Worm (Caenorhabditis elegans) whole organism, young adult: ENCODE measurements around the gene rps-16.

Source experiments
- B0019.2 ChIP-seq: fragments of 200-800 bp; sonication (Bioruptor generic); conservative IDR thresholded peaks from 2 replicates; pipeline ENCODE4 v1.3.6; 2022; ENCODE audit warnings: missing genetic modification reagents, missing genetic modification characterization, missing compliant biosample characterization
- B0035.1 ChIP-seq: sonication (generic microtip); optimal IDR thresholded peaks from 2 replicates; lab custom pipeline; 2016; ENCODE audit warnings: missing genetic modification characterization, mild to moderate bottlenecking, missing compliant biosample characterization, missing genotype, missing genetic modification reagents
- C06A6.2 ChIP-seq: fragments of 200-800 bp; sonication (Bioruptor generic); conservative IDR thresholded peaks from 2 replicates; pipeline ENCODE4 v1.3.6; 2022; ENCODE audit warnings: missing genetic modification characterization, missing compliant biosample characterization
- D2030.7 ChIP-seq: fragments of 200-800 bp; sonication (Bioruptor generic); IDR thresholded peaks from 2 replicates; pipeline ENCODE4 v1.3.6; 2022; ENCODE audit warnings: missing genetic modification reagents, missing genetic modification characterization, missing compliant biosample characterization
- F57C9.4 ChIP-seq: sonication (generic microtip); optimal IDR thresholded peaks from 2 replicates; lab custom pipeline; 2017; ENCODE audit warnings: mild to moderate bottlenecking, missing genetic modification characterization, missing compliant biosample characterization
- Y95B8A.8 ChIP-seq: fragments of 200-800 bp; sonication (Bioruptor generic); IDR thresholded peaks from 2 replicates; pipeline ENCODE4 v1.3.6; 2022; ENCODE audit warnings: missing genetic modification reagents, missing genetic modification characterization, missing compliant biosample characterization
- akir-1 ChIP-seq: fragments of 200-800 bp; sonication (Bioruptor generic); optimal IDR thresholded peaks from 2 replicates; lab custom pipeline; 2018; ENCODE audit warnings: mild to moderate bottlenecking, missing genetic modification characterization, moderate library complexity, missing compliant biosample characterization
- ama-1 ChIP-seq, 3 experiments: fragments of 150-350 bp in 1 of 3; sonication (generic microtip) in 2 of 3; optimal IDR thresholded peaks; 2 replicates each; lab custom pipeline; 2014 to 2018; ENCODE audit warnings: missing biosample characterization in 2 of 3, missing genetic modification characterization in 2 of 3, missing genetic modification reagents in 2 of 3
- aptf-3 ChIP-seq: fragments of 200-800 bp; sonication (Bioruptor generic); IDR thresholded peaks from 2 replicates; pipeline ENCODE4 v1.3.6; 2022; ENCODE audit warnings: missing genetic modification characterization, missing compliant biosample characterization
- atf-7 ChIP-seq: sonication (generic microtip); optimal IDR thresholded peaks from 2 replicates; lab custom pipeline; 2017; ENCODE audit warnings: mild to moderate bottlenecking, missing genetic modification characterization, missing compliant biosample characterization
- athp-1 ChIP-seq: sonication (generic microtip); optimal IDR thresholded peaks from 2 replicates; lab custom pipeline; 2017; ENCODE audit warnings: mild to moderate bottlenecking, missing genetic modification characterization, missing compliant biosample characterization
- attf-5 ChIP-seq: fragments of 200-800 bp; sonication (Bioruptor generic); optimal IDR thresholded peaks from 2 replicates; lab custom pipeline; 2018; ENCODE audit warnings: mild to moderate bottlenecking, missing genetic modification characterization, missing compliant biosample characterization
- ccch-3 ChIP-seq: fragments of 200-800 bp; sonication (Bioruptor generic); optimal IDR thresholded peaks from 2 replicates; lab custom pipeline; 2018; ENCODE audit warnings: mild to moderate bottlenecking, missing genetic modification characterization, missing compliant biosample characterization
- ceh-100 ChIP-seq: fragments of 200-800 bp; sonication (Bioruptor generic); IDR thresholded peaks from 2 replicates; pipeline ENCODE4 v1.3.6; 2022; ENCODE audit warnings: missing genetic modification reagents, missing genetic modification characterization, missing compliant biosample characterization
- ceh-40 ChIP-seq: fragments of 200-800 bp; sonication (Bioruptor generic); IDR thresholded peaks from 2 replicates; pipeline ENCODE4 v1.3.6; 2022; ENCODE audit warnings: missing genetic modification characterization, missing compliant biosample characterization
- ceh-58 ChIP-seq: fragments of 200-800 bp; sonication (Bioruptor generic); IDR thresholded peaks from 2 replicates; pipeline ENCODE4 v1.3.6; 2022; ENCODE audit warnings: missing genetic modification characterization, missing compliant biosample characterization
- ceh-91 ChIP-seq: fragments of 200-800 bp; sonication (Bioruptor generic); IDR thresholded peaks from 2 replicates; pipeline ENCODE4 v1.3.6; 2022; ENCODE audit warnings: missing genetic modification reagents, missing genetic modification characterization, missing compliant biosample characterization
- chd-7 ChIP-seq: sonication (generic microtip); optimal IDR thresholded peaks from 2 replicates; lab custom pipeline; 2016; ENCODE audit warnings: mild to moderate bottlenecking, missing genetic modification characterization, moderate library complexity, missing compliant biosample characterization
- dpff-1 ChIP-seq: sonication (generic microtip); optimal IDR thresholded peaks from 2 replicates; lab custom pipeline; 2017; ENCODE audit warnings: mild to moderate bottlenecking, missing genetic modification characterization, missing compliant biosample characterization
- egl-44 ChIP-seq: fragments of 200-800 bp; sonication (Bioruptor generic); IDR thresholded peaks from 2 replicates; pipeline ENCODE4 v1.3.6; 2022; ENCODE audit warnings: missing genetic modification reagents, missing genetic modification characterization, missing compliant biosample characterization
- ets-4 ChIP-seq: fragments of 200-800 bp; sonication (Bioruptor generic); optimal IDR thresholded peaks from 2 replicates; lab custom pipeline; 2018; ENCODE audit warnings: mild to moderate bottlenecking, missing genetic modification characterization, missing compliant biosample characterization
- fkh-3 ChIP-seq: sonication (generic microtip); optimal IDR thresholded peaks from 2 replicates; lab custom pipeline; 2016; ENCODE audit warnings: mild to moderate bottlenecking, missing genetic modification characterization, missing compliant biosample characterization
- gei-17 ChIP-seq: fragments of 200-800 bp; sonication (Bioruptor generic); optimal IDR thresholded peaks from 2 replicates; lab custom pipeline; 2018; ENCODE audit warnings: mild to moderate bottlenecking, missing genetic modification characterization, missing compliant biosample characterization
- him-1 ChIP-seq: sonication (generic microtip); optimal IDR thresholded peaks from 2 replicates; lab custom pipeline; 2016; ENCODE audit warnings: missing genotype, missing genetic modification reagents, missing genetic modification characterization, missing compliant biosample characterization
- hlh-26 ChIP-seq: fragments of 200-800 bp; sonication (Bioruptor generic); conservative IDR thresholded peaks from 2 replicates; pipeline ENCODE4 v1.3.6; 2022; ENCODE audit warnings: missing genetic modification reagents, missing genetic modification characterization, missing compliant biosample characterization
- hmg-1.2 ChIP-seq: fragments of 200-800 bp; sonication (Bioruptor generic); IDR thresholded peaks from 2 replicates; pipeline ENCODE4 v1.3.6; 2022; ENCODE audit warnings: missing genetic modification reagents, missing genetic modification characterization, missing compliant biosample characterization
- let-526 ChIP-seq: fragments of 200-800 bp; sonication (Bioruptor generic); IDR thresholded peaks from 2 replicates; pipeline ENCODE4 v1.3.6; 2022; ENCODE audit warnings: missing genetic modification reagents, missing genetic modification characterization, missing compliant biosample characterization
- let-607 ChIP-seq, 2 experiments: fragments of 200-800 bp in 1 of 2; sonication (Bioruptor generic) in 1 of 2; sonication (generic microtip) in 1 of 2; optimal IDR thresholded peaks; 2 replicates each; lab custom pipeline; 2016 to 2018; ENCODE audit warnings: mild to moderate bottlenecking in 2 of 2, missing compliant biosample characterization in 2 of 2, missing genetic modification characterization in 2 of 2, moderate library complexity in 2 of 2, missing genotype in 1 of 2
- lin-26 ChIP-seq: fragments of 200-800 bp; sonication (Bioruptor generic); IDR thresholded peaks from 2 replicates; pipeline ENCODE4 v1.3.6; 2022; ENCODE audit warnings: missing genetic modification reagents, missing genetic modification characterization, missing compliant biosample characterization
- lin-35 ChIP-seq, 3 experiments: fragments of 150-350 bp in 2 of 3; sonication (generic microtip) in 1 of 3; optimal IDR thresholded peaks; 2 replicates each; lab custom pipeline; 2014 to 2018; ENCODE audit warnings: missing biosample characterization in 3 of 3, missing genetic modification characterization in 3 of 3, missing genetic modification reagents in 3 of 3
- lsl-1 ChIP-seq: fragments of 200-800 bp; sonication (Bioruptor generic); optimal IDR thresholded peaks from 2 replicates; lab custom pipeline; 2018; ENCODE audit warnings: mild to moderate bottlenecking, missing genetic modification characterization, moderate library complexity, missing compliant biosample characterization
- madf-6 ChIP-seq: fragments of 200-800 bp; sonication (Bioruptor generic); IDR thresholded peaks from 2 replicates; pipeline ENCODE4 v1.3.6; 2022; ENCODE audit warnings: missing genetic modification reagents, missing genetic modification characterization, missing compliant biosample characterization
- madf-8 ChIP-seq: fragments of 200-800 bp; sonication (Bioruptor generic); conservative IDR thresholded peaks from 2 replicates; pipeline ENCODE4 v1.3.6; 2022; ENCODE audit warnings: missing genetic modification reagents, missing genetic modification characterization, missing compliant biosample characterization
- mxl-1 ChIP-seq: sonication (generic microtip); optimal IDR thresholded peaks from 2 replicates; lab custom pipeline; 2016; ENCODE audit warnings: missing genetic modification characterization, missing compliant biosample characterization
- nfya-1 ChIP-seq: sonication (generic microtip); optimal IDR thresholded peaks from 2 replicates; lab custom pipeline; 2017; ENCODE audit warnings: antibody characterized with exemption, missing compliant biosample characterization, missing genetic modification characterization, borderline replicate concordance; ENCODE audit not compliant: insufficient read depth
- nfya-2 ChIP-seq: fragments of 200-800 bp; sonication (Bioruptor generic); IDR thresholded peaks from 2 replicates; pipeline ENCODE4 v1.3.6; 2022; ENCODE audit warnings: missing genetic modification reagents, missing genetic modification characterization, missing compliant biosample characterization
- nfyb-1 ChIP-seq: fragments of 200-800 bp; sonication (Bioruptor generic); IDR thresholded peaks from 2 replicates; pipeline ENCODE4 v1.3.6; 2022; ENCODE audit warnings: missing genetic modification reagents, missing genetic modification characterization, missing compliant biosample characterization
- nhr-179 ChIP-seq: sonication (generic microtip); optimal IDR thresholded peaks from 2 replicates; lab custom pipeline; 2016; ENCODE audit warnings: mild to moderate bottlenecking, missing genetic modification characterization, missing compliant biosample characterization
- pha-4 ChIP-seq: fragments of 150-350 bp; sonication (generic microtip); optimal IDR thresholded peaks from 2 replicates; lab custom pipeline; 2014; ENCODE audit warnings: missing biosample characterization, missing genetic modification reagents, missing genetic modification characterization
- rcor-1 ChIP-seq: fragments of 200-800 bp; sonication (Bioruptor generic); IDR thresholded peaks from 2 replicates; pipeline ENCODE4 v1.3.6; 2022; ENCODE audit warnings: missing genetic modification reagents, missing genetic modification characterization, missing compliant biosample characterization
- rec-8 ChIP-seq, 2 experiments: sonication (generic microtip); optimal IDR thresholded peaks; 2 replicates each; lab custom pipeline; 2016; ENCODE audit warnings: mild to moderate bottlenecking in 2 of 2, missing genetic modification characterization in 2 of 2, missing genetic modification reagents in 2 of 2, missing genotype in 2 of 2, missing biosample characterization in 1 of 2, missing compliant biosample characterization in 1 of 2, moderate library complexity in 1 of 2
- repo-1 ChIP-seq: sonication (generic microtip); optimal IDR thresholded peaks from 2 replicates; lab custom pipeline; 2017; ENCODE audit warnings: mild to moderate bottlenecking, missing genetic modification characterization, missing compliant biosample characterization
- rpc-1 ChIP-seq, 2 experiments: fragments of 150-350 bp in 1 of 2; sonication (generic microtip) in 1 of 2; optimal IDR thresholded peaks; 2 replicates each; lab custom pipeline; 2014 to 2018; ENCODE audit warnings: missing biosample characterization in 1 of 2, missing genetic modification characterization in 1 of 2, missing genetic modification reagents in 1 of 2, missing genotype in 1 of 2
- sea-2 ChIP-seq: fragments of 200-800 bp; sonication (Bioruptor generic); IDR thresholded peaks from 2 replicates; pipeline ENCODE4 v1.3.6; 2022; ENCODE audit warnings: missing genetic modification characterization, missing compliant biosample characterization
- snpc-1.1 ChIP-seq: sonication (generic microtip); optimal IDR thresholded peaks from 2 replicates; lab custom pipeline; 2017; ENCODE audit warnings: missing genetic modification characterization, mild to moderate bottlenecking, missing compliant biosample characterization, antibody characterized with exemption, moderate library complexity, missing genotype, missing genetic modification reagents; ENCODE audit not compliant: insufficient read depth
- somi-1 ChIP-seq: fragments of 200-800 bp; sonication (Bioruptor generic); optimal IDR thresholded peaks from 2 replicates; lab custom pipeline; 2018; ENCODE audit warnings: mild to moderate bottlenecking, missing genetic modification characterization, missing compliant biosample characterization
- tbx-9 ChIP-seq: sonication (generic microtip); optimal IDR thresholded peaks from 2 replicates; lab custom pipeline; 2016; ENCODE audit warnings: borderline replicate concordance, missing genetic modification characterization, inconsistent platforms, missing compliant biosample characterization
- unc-62 ChIP-seq: fragments of 150-350 bp; optimal IDR thresholded peaks from 2 replicates; lab custom pipeline; 2014; ENCODE audit warnings: missing biosample characterization, missing genetic modification reagents, missing genetic modification characterization

rps-16 gene

ce11 chrV:14999485-15000023 is 787 bp downstream of the rps-16 start, which contains the start of gene T01C3.11 (continued):
- no peak for TF ChIP-seq F57C9.4
- TF ChIP-seq hlh-26 (GFP tag; lab: Robert Waterston, UW): no peak
- TF ChIP-seq snpc-1.1 (tag; lab: Kevin White, UChicago): peak; percentile 35
- no peak for TF ChIP-seq rcor-1 (GFP tag; lab: Robert Waterston, UW)
- TF ChIP-seq him-1 (tag; lab: Kevin White, UChicago): no peak
- TF ChIP-seq B0035.1 (tag; lab: Kevin White, UChicago): no peak
- no peak for TF ChIP-seq fkh-3 (tag; lab: Kevin White, UChicago)
- TF ChIP-seq tbx-9 (tag; lab: Kevin White, UChicago): no peak
- TF ChIP-seq nfya-2 (GFP tag; lab: Robert Waterston, UW): no peak
- TF ChIP-seq ama-1 (optimal IDR thresholded peaks at IDR 0.05; lab: Kevin White, UChicago): no peak
- no peak for TF ChIP-seq ama-1 (GFP tag; optimal IDR thresholded peaks at IDR 0.05; lab: Kevin White, UChicago)
- no peak for TF ChIP-seq egl-44 (GFP tag; lab: Robert Waterston, UW)
- TF ChIP-seq B0019.2 (GFP tag; lab: Robert Waterston, UW): no peak
- no peak for TF ChIP-seq ets-4 (GFP tag; lab: Kevin White, UChicago)
- no peak for TF ChIP-seq somi-1 (GFP tag; lab: Kevin White, UChicago)
- no peak for TF ChIP-seq pha-4 (tag; lab: Kevin White, UChicago)
- 0 out of 2 replicates have a peak, but pooled peaks have one; percentile 11 for TF ChIP-seq ceh-40 (GFP tag; lab: Robert Waterston, UW)
- TF ChIP-seq attf-5: no peak
- TF ChIP-seq D2030.7: no peak
- TF ChIP-seq unc-62: no peak
- no peak for TF ChIP-seq lsl-1 (GFP tag; lab: Kevin White, UChicago)
- no peak for TF ChIP-seq let-526 (GFP tag; lab: Robert Waterston, UW)
- no peak for TF ChIP-seq atf-7 (tag; lab: Kevin White, UChicago)
- TF ChIP-seq C06A6.2 (GFP tag; lab: Robert Waterston, UW): no peak
- TF ChIP-seq ceh-91 (GFP tag; lab: Robert Waterston, UW): no peak
- peak; percentile 57 for TF ChIP-seq madf-6 (GFP tag; lab: Robert Waterston, UW)
- no peak for TF ChIP-seq ceh-58 (GFP tag; lab: Robert Waterston, UW)
- TF ChIP-seq athp-1 (tag; lab: Kevin White, UChicago): peak; percentile 34
- no peak for TF ChIP-seq let-607 (tag; optimal IDR thresholded peaks at IDR 0.05; lab: Kevin White, UChicago)
- no peak; the same call in 1 of the 2 replicates for TF ChIP-seq ceh-100
- TF ChIP-seq lin-26: no peak
- TF ChIP-seq chd-7 (tag; lab: Kevin White, UChicago): no peak
- no peak for TF ChIP-seq nhr-179 (tag; lab: Kevin White, UChicago)
- TF ChIP-seq Y95B8A.8 (GFP tag; lab: Robert Waterston, UW): no peak
- TF ChIP-seq nfya-1 (tag; lab: Kevin White, UChicago): no peak
- TF ChIP-seq gei-17 (GFP tag; lab: Kevin White, UChicago): no peak
- no peak for TF ChIP-seq dpff-1
- TF ChIP-seq aptf-3: no peak
- no peak for TF ChIP-seq rec-8 (tag; optimal IDR thresholded peaks at IDR 0.05; lab: Kevin White, UChicago)
- no peak for TF ChIP-seq repo-1 (tag; lab: Kevin White, UChicago)
- no peak for TF ChIP-seq lin-35 (GFP tag; optimal IDR thresholded peaks at IDR 0.05; lab: Kevin White, UChicago)
- TF ChIP-seq madf-8 (GFP tag; lab: Robert Waterston, UW): no peak
- no peak for TF ChIP-seq rpc-1 (optimal IDR thresholded peaks at IDR 0.05; lab: Kevin White, UChicago)
- TF ChIP-seq rpc-1 (tag; optimal IDR thresholded peaks at IDR 0.05; lab: Kevin White, UChicago): no peak
- TF ChIP-seq nfyb-1 (GFP tag; lab: Robert Waterston, UW): no peak
- TF ChIP-seq sea-2 (GFP tag; lab: Robert Waterston, UW): no peak
- TF ChIP-seq akir-1 (GFP tag; lab: Kevin White, UChicago): no peak
- TF ChIP-seq mxl-1: no peak
- no peak for TF ChIP-seq ccch-3 (GFP tag; lab: Kevin White, UChicago)
- TF ChIP-seq hmg-1.2 (GFP tag; lab: Robert Waterston, UW): no peak
